Fruit fly (Drosophila melanogaster): ENCODE results near the gene CG6908.

CG6908 gene

dm6 chr3R:11678016-11678415 is 11.8 kb downstream of the CG6908 start, which contains the start of gene CG18476:
TSS of gene CG18476 (minus strand) at chr3R:11678116.
- TF ChIP-seq CG17801 (GFP tag; optimal IDR thresholded peaks at IDR 0.05; ENCODE audit: partially characterized antibody): peak; percentile 97

DNA sequence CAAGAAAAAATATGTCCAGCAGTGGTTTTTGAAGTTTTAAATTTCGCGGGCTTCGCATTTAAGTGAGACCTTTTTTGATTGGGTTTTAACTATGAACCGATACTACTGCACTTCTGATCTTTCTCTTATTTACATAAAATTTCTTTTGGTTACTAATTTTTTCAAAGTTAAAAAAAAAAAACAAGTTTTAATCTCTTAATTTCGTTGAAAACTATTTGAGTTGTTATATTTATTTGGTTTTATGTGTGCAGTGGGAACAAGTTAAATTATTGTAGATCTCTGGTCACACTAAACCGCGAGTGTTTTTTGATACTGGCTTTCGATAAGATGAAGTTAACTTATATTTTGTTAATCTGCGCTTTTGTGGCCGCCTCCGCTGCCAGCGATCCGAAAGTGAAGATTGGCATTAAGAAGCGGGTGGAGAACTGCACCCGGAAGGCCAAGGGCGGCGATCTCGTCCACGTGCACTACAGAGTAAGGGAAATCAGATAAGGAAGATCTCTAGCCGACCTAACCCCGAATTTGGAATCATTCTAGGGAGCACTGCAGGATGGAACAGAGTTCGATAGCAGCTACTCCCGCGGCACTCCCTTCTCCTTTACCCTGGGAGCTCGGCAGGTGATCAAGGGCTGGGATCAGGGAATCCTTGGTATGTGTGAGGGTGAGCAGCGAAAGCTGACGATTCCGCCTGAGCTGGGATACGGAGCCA is 15.7 kb downstream of the CG6908 start, which contains the start of gene CG14715:
Gene CG14715, plus strand, starts transcription at position 267 of the 709 bp plus-strand sequence.
- TF ChIP-seq CG17801 (GFP tag; optimal IDR thresholded peaks at IDR 0.05; ENCODE audit: partially characterized antibody): no peak

DNA sequence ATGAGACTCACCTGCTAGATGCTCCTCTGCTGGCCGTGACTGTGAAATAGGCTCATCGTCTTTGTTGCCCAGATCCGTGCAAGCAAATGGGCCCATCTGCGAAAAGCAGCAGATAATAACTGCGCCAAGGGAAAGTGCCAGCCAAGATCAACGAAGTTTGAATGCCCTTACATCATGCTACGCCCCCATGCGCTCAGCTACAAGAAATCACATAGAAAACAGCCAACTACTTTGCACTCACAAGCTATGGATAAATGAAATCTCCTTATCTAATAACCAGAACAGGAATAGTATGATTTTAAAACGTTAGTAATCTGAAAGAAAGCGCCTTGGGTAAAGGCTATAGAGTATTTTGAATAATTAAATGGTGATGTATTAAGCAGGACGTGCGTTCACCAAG is 18.1 kb downstream of the CG6908 start:
- no peak for TF ChIP-seq CG17801 (GFP tag; optimal IDR thresholded peaks at IDR 0.05; ENCODE audit: partially characterized antibody)

- no peak for TF ChIP-seq CG17801 (GFP tag; optimal IDR thresholded peaks at IDR 0.05; ENCODE audit: partially characterized antibody)
Observed at dm6 chr3R:11670888-11671287, 19.0 kb downstream of the CG6908 start.

- no peak for TF ChIP-seq CG17801 (GFP tag; optimal IDR thresholded peaks at IDR 0.05; ENCODE audit: partially characterized antibody)
Observed at dm6 chr3R:11669954-11670347, 19.9 kb downstream of the CG6908 start.

DNA sequence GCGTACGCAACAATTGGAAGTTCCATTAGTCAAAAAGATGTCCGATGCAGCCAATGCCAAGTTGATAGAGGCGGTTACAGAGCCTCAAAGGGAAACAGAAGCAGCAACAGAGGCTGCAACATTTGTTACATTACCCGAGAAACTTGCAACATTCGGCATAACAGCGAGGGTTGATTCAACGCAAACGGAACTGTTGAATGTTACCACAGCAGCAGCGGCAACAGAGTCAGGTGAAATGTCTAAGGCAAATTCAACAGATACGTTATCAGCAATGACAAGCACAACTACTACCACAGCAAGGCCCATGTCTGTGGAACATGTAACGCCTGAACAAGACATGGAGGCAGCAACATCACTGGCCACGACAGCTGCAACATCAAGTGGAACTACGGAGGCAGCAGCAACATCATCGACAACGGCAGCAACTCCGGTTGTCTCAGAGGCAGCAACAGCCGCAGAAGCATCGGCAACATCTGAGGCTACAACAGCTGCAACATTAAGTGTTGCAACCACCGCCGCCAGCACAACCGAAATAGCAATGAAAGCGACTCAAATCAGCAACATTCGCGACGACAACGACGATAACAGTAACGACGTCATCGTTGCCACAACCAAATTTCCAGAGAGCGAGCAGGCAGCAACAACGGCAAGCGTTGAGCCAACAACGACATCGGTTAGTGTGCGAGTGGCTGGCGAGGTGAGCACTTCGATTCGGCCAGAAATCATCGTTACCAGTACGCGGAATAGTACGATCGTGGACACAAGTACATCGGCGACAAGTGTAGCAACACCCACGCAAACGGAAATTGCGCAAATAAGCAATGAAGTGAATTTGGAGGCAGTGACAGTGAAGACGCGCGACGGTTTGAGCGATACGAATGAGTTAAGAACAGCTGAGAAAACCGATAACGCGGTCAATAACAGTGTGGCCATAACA is 20.6 kb downstream of the CG6908 start:
- no peak for TF ChIP-seq CG17801 (GFP tag; optimal IDR thresholded peaks at IDR 0.05; ENCODE audit: partially characterized antibody)

- TF ChIP-seq CG17801 (GFP tag; optimal IDR thresholded peaks at IDR 0.05; ENCODE audit: partially characterized antibody): no peak
Observed at dm6 chr3R:11665925-11666687, 23.7 kb downstream of the CG6908 start.

- no peak for TF ChIP-seq CG17801 (GFP tag; optimal IDR thresholded peaks at IDR 0.05; ENCODE audit: partially characterized antibody)
Observed at dm6 chr3R:11665508-11665907, 24.3 kb downstream of the CG6908 start.

- TF ChIP-seq CG17801 (GFP tag; optimal IDR thresholded peaks at IDR 0.05; ENCODE audit: partially characterized antibody): no peak
Observed at dm6 chr3R:11663441-11663840, 26.4 kb downstream of the CG6908 start.

dm6 chr3R:11662617-11663016 is 27.2 kb downstream of the CG6908 start:
- no peak for TF ChIP-seq CG17801 (GFP tag; optimal IDR thresholded peaks at IDR 0.05; ENCODE audit: partially characterized antibody)

DNA sequence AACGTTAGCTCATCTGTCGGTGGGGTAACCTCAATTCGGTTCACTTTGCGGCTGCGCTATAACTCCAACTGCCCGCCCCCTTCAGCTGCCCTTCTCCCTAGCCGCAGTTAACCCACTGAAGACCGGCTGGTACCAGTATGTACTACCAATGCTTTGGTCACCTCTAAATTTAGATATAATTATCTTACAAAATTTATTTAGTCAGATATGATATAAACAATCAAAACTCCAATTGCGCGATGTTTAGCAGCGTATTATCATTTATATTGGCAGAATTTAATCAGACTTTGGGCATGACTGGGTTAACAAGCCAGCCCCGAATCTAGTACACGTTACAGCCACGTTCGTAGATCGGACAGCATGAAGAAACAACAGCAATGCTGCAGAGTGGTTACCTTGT is 28.1 kb downstream of the CG6908 start:
- peak; percentile 83 for TF ChIP-seq CG17801 (GFP tag; optimal IDR thresholded peaks at IDR 0.05; ENCODE audit: partially characterized antibody)

dm6 chr3R:11661187-11661586 is 28.7 kb downstream of the CG6908 start:
- no peak for TF ChIP-seq CG17801 (GFP tag; optimal IDR thresholded peaks at IDR 0.05; ENCODE audit: partially characterized antibody)

DNA sequence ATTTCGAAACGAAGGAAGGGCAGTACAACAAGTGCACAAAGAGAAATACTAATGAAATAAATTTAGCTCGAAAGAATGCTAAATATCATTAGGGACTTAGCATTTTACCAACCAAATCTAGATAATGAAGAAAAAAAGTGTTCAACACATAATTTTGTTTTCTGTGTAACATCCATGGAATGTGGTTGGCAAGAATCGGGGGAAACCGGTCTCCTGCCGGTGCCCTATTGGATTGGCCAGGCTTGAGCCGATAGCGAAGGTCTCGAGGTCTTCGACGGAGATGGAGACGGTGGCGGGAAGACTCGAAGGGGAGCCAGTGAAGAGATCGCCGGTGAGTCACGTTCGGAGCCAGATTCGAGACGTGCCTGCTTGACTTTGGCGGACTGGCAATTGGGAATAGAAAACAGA is 32.1 kb downstream of the CG6908 start:
- TF ChIP-seq CG17801 (GFP tag; optimal IDR thresholded peaks at IDR 0.05; ENCODE audit: partially characterized antibody): no peak

DNA sequence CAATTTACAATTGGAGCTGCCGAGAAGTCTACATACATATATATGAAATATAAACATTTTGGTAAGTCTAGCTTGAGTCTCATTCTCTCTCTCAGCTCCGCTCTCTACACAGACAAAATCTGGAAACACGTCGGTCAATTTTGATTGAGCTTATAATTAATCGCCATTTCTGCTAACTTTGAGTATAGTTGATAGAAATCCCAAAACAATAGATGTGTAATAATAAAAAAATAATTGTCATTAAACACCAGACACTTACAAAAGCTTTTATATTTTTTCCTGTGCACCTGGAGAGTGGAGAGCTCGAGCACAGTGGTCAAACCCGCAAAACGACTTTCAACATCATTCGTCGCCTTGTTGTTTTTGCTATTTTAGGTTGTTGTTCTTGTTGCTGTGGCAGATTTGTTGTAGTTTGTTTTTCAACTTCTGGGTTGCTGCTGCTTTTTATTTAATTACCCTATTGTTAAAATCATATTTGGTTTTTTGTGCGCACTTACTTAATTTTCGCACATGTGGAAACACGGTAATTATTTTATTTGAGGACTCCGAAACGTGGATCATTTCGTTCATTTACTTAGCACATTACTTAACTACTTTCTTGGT is 33.1 kb downstream of the CG6908 start:
- peak; percentile 97 for TF ChIP-seq CG17801 (GFP tag; optimal IDR thresholded peaks at IDR 0.05; ENCODE audit: partially characterized antibody)

Data from ovary, adult (tissue).